Fruit fly (Drosophila melanogaster) whole organism: ENCODE measurements around the gene tow.

ENCODE experiments used
- CG8478 ChIP-seq: fragments of >200 bp; optimal IDR thresholded peaks from 2 replicates; lab custom pipeline; 2018; ENCODE audit warnings: inconsistent platforms
- Dll ChIP-seq: fragments of >200 bp; optimal IDR thresholded peaks from 2 replicates; lab custom pipeline; 2017
- EcR ChIP-seq, 2 experiments: fragments of >200 bp; optimal IDR thresholded peaks; 2 replicates each; lab custom pipeline; 2017; ENCODE audit warnings: missing biosample characterization in 2 of 2, missing genetic modification characterization in 2 of 2, missing genetic modification reagents in 2 of 2
- pan ChIP-seq: fragments of >200 bp; optimal IDR thresholded peaks from 2 replicates; lab custom pipeline; 2017
- psq ChIP-seq: fragments of >200 bp; optimal IDR thresholded peaks from 2 replicates; lab custom pipeline; 2017
- usp ChIP-seq: fragments of >200 bp; optimal IDR thresholded peaks from 2 replicates; lab custom pipeline; 2017; ENCODE audit warnings: missing biosample characterization, missing genetic modification characterization, mixed read lengths

tow gene

DNA sequence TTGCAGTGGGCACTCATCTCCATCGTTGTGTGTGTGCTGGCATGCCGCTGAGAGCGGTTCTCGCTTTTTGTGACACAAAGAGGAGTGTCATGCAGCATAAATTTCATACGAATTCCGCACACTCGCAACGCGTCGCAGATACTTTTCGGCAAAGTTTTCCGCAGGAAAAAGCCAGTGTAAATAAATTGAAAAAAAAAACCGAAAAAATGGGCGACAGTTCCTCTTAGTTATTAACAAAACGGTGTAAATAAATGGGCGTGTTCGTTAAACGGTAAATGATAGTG is at the start of gene tow:
Gene tow (plus strand): TSS at position 26 of the 284 bp plus-strand sequence.
- no peak for TF ChIP-seq psq (lab: Kevin White, UChicago)
- no peak for TF ChIP-seq EcR (GFP tag; optimal IDR thresholded peaks at IDR 0.05; lab: Kevin White, UChicago)
- no peak for TF ChIP-seq usp (GFP tag; lab: Kevin White, UChicago)
- TF ChIP-seq Dll (lab: Kevin White, UChicago): no peak
- TF ChIP-seq pan (lab: Kevin White, UChicago): no peak
- no peak for TF ChIP-seq CG8478 (lab: Kevin White, UChicago)

DNA sequence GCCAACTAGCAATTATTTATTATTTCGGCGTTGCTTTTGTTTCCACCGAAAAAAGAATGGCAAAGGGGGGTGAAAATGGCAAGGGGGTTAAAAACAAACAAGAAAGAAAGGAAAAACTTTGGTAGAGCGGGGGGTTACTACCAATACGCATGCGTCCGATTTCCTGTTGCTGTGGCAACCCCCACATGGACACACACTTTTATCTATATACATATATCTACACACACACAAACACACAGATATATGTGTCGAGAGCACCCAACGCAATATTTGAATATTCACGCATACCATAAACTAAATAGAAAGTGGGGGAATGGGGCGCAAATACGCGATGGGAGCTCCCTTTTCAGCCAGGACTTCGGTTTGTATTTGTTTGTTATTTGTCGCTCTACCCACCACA is 43.4 kb upstream of the tow start:
- TF ChIP-seq CG8478 (lab: Kevin White, UChicago) (no peak), EcR (GFP tag; optimal IDR thresholded peaks at IDR 0.05; lab: Kevin White, UChicago) (no peak), usp (GFP tag; lab: Kevin White, UChicago) (no peak)

DNA sequence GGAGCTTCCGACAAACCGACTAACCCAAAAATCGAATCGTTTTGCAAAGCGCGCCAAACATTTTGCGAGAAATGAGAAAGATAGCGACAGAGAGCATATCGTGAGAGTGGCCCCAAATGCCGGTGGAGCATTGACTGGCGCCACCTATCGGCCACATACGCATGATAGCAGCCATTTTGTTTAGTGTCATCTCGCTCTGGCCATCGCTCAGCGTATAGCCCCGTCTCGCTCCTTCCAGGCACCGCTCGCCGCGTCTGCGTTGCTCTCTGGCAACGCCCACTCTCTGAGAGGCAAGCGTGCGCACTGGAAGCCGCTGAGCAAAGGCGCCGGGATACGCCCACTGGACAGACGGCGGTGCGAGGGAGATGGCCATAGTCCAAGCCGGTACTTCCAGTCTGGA is 38.7 kb upstream of the tow start:
- peak; percentile 78 for TF ChIP-seq CG8478 (lab: Kevin White, UChicago)
- TF ChIP-seq pan (lab: Kevin White, UChicago): no peak
- peak; percentile 92 for TF ChIP-seq Dll (lab: Kevin White, UChicago)

DNA sequence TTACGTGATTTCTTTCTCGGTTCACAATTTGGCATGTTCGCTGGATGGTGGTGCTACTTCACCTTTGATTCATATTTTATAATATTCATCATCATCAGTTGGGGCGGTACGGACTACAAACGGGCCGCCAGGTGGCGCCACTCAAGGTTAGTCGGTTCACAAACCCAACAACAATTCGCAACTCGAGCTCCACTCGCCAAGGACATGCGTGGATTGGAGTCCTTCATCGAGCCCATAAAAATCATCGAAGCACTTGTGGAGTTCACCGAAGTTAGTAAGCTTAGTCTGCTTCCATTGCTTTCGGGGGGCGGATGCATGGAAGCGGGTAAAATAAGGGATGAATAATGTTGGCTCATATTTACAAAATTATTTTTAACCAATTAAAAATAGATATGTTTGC is 35.9 kb upstream of the tow start:
- TF ChIP-seq Dll (lab: Kevin White, UChicago) (no peak), psq (lab: Kevin White, UChicago) (no peak), CG8478 (lab: Kevin White, UChicago) (no peak), pan (lab: Kevin White, UChicago) (no peak), EcR (GFP tag; optimal IDR thresholded peaks at IDR 0.05; lab: Kevin White, UChicago) (no peak), usp (GFP tag; lab: Kevin White, UChicago) (no peak)

DNA sequence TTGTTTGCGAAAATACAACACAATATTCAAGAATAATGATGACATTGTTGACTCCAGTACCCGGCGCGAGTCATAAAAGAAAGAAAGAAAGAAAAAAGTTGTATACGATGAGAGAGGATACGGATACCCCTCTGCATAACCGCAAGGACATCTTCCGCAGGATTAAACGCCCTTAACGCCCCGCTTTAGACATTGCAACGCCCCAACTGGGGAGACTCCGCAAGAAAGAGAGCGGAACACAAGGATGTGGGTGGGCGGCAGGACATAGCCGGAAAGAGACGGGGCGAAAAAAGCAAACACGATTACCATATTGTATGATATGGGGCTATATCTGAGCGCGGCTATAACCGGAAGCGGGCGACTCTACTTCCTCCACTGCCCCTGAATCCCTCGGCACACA is 31.4 kb upstream of the tow start:
- TF ChIP-seq EcR (GFP tag; optimal IDR thresholded peaks at IDR 0.05; lab: Kevin White, UChicago): no peak
- TF ChIP-seq CG8478 (lab: Kevin White, UChicago): no peak
- TF ChIP-seq usp (GFP tag; lab: Kevin White, UChicago): no peak
- no peak for TF ChIP-seq pan (lab: Kevin White, UChicago)
- no peak for TF ChIP-seq Dll (lab: Kevin White, UChicago)
- no peak for TF ChIP-seq psq (lab: Kevin White, UChicago)

DNA sequence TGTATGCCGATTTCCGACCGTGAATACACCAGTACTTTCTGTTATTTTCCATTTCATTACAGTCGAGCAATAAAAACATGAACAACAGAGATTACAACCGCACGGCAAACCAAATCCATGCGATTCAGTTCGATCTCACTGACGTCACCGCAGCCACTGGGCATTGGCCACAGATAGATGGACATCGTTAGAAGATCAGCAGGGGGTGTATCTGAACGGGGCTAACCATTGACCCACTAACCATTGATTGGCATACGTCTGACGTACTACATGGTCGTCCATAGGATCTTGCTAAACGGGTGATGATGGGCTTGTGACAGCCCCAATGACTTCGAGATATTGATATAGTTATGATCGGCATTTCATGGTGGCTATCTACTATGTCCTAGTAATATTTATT is 28.8 kb upstream of the tow start:
- TF ChIP-seq psq (lab: Kevin White, UChicago) (no peak), usp (GFP tag; lab: Kevin White, UChicago) (no peak), pan (lab: Kevin White, UChicago) (no peak), Dll (lab: Kevin White, UChicago) (no peak), EcR (GFP tag; optimal IDR thresholded peaks at IDR 0.05; lab: Kevin White, UChicago) (no peak), CG8478 (lab: Kevin White, UChicago) (no peak)

DNA sequence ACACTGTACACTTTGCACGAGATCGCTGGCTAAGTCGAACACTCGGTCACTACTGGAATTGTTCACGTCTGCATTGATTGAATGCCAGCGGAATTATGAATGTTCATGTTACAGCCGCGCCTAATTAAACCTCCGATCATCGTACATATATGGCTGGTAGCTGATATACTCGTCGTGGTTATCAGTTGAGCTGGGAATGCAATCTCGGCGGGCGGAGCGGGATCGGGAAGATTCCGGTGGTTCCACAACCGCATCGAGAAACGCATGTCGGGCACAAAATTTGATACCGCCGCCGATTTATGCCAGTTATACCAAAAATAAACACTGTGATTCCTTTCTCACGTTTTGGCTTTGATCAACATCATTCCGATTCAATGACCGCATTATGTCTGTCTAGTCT is 27.9 kb upstream of the tow start, which contains the start of gene Prat2:
Gene Prat2 (minus strand): TSS at position 101 of the 400 bp plus-strand sequence.
- TF ChIP-seq pan (lab: Kevin White, UChicago) (no peak), usp (GFP tag; lab: Kevin White, UChicago) (no peak), Dll (lab: Kevin White, UChicago) (no peak), EcR (GFP tag; optimal IDR thresholded peaks at IDR 0.05; lab: Kevin White, UChicago) (no peak), psq (lab: Kevin White, UChicago) (no peak), CG8478 (lab: Kevin White, UChicago) (no peak)

DNA sequence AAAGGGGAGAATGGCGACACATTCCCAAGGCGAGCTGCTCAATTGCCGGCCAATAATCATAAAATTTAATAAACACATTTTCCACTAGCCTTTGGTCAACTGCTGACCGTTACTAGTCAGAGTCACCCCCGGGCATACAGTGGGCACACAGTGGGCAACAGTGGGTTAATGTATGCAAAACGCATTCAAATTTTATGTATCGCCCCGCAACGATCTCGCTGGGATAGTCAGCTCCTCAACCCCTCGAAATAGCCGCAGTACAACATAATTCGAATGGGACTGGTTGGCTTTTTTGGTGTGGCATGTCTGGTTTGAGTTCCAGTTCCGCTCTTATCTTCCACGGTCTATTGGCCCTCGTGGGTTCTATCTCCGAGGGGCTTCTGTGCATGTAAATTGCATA is 23.4 kb upstream of the tow start:
- TF ChIP-seq EcR (GFP tag; optimal IDR thresholded peaks at IDR 0.05; lab: Kevin White, UChicago) (no peak), usp (GFP tag; lab: Kevin White, UChicago) (no peak), pan (lab: Kevin White, UChicago) (no peak), Dll (lab: Kevin White, UChicago) (no peak), CG8478 (lab: Kevin White, UChicago) (no peak), psq (lab: Kevin White, UChicago) (no peak)

DNA sequence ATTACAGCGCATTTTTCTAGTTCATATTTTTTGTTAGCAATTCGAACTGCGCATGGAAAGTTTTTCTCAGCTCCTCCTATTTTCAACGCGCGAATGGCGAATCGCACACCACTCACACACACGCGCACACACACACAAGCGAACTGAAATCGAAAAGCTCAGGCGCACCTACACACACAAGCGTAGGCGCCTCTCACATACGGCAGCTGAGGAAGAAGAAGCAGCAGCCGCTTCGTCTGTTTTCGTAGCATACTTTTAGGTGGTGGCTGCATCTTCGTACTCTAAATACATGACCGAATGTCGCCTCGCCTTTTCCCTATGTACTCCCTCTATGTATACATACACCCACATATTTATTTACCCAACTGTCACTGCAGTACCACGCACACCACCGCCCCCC is 16.8 kb upstream of the tow start:
- no peak for TF ChIP-seq psq (lab: Kevin White, UChicago)
- TF ChIP-seq EcR (GFP tag; optimal IDR thresholded peaks at IDR 0.05; lab: Kevin White, UChicago): no peak
- TF ChIP-seq pan (lab: Kevin White, UChicago): no peak
- TF ChIP-seq CG8478 (lab: Kevin White, UChicago): no peak
- no peak for TF ChIP-seq usp (GFP tag; lab: Kevin White, UChicago)
- TF ChIP-seq Dll (lab: Kevin White, UChicago): no peak

DNA sequence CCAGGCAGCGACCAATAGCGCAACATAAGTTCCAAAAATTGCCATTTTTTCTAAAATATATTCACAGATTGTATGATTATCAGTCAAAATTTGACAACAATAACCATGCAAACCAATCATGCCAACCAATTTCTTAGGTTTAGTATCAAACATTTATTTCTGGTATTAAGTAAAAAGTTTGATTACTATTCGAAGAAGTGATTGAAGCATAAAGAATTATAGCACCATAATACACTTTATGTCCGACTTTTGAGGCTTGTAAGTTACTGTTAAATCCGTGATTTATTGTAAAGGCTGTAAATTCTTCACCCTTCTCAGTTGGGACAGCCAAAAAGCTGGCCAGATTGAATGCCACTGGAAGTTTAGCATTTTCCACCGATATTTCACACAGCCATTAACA is 10.8 kb upstream of the tow start, which contains the start of gene CG45413:
Gene CG45413 (minus strand): TSS at position 101 of the 400 bp plus-strand sequence.
- TF ChIP-seq pan (lab: Kevin White, UChicago) (no peak), Dll (lab: Kevin White, UChicago) (no peak), usp (GFP tag; lab: Kevin White, UChicago) (no peak), psq (lab: Kevin White, UChicago) (no peak)

DNA sequence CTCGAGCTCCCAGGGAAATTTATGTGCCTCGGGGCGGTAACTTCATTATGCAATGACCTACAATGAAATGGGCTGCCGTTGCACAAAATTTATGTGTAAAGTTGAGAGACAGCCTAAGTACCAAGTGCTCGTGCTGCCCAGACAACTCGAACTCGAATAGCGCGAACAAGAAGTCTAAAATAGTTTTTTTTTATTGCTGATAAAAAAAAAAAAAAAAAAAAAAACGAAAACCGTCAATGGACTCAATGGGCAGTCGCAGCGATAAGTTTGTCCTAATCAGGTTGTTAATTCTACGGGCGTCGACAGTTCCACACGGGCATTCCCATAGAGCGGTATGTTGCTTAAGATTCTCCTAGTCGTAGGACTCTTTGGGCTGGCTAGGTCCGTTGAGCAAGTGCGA is 10.0 kb upstream of the tow start, which contains the start of gene CG14820:
Gene CG14820 (plus strand): TSS at position 301 of the 400 bp plus-strand sequence.
- no peak for TF ChIP-seq Dll (lab: Kevin White, UChicago)
- TF ChIP-seq CG8478 (lab: Kevin White, UChicago): no peak
- TF ChIP-seq usp (GFP tag; lab: Kevin White, UChicago): no peak
- TF ChIP-seq psq (lab: Kevin White, UChicago): no peak
- no peak for TF ChIP-seq EcR (GFP tag; optimal IDR thresholded peaks at IDR 0.05; lab: Kevin White, UChicago)
- TF ChIP-seq pan (lab: Kevin White, UChicago): no peak

DNA sequence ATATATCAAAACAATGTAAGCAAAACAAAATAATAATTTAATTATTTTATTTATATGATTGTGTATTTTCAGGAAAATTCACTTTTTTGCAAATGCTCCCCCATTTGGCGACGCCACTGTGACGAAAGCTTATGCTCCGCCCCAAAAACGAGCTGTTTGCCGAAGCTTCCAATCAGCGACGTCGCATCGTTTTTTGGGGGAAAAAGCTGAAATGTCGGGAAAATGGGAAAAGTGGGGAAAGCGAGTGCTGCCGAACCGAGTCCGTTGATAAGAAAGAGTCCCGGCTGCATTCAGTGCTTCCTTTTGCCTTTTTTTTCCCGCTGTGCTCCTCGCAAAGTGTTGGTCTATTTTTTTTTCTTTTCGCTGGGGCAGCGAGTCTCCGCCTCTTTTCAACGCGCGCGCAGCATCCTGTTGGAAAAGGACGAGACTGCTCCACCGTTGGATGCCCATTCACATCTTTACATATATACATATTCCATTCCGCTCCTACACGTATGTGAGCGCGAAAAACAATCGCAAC is 7.8 kb upstream of the tow start:
- no peak for TF ChIP-seq pan (lab: Kevin White, UChicago)
- TF ChIP-seq usp (GFP tag; lab: Kevin White, UChicago): no peak
- TF ChIP-seq Dll (lab: Kevin White, UChicago): no peak
- no peak for TF ChIP-seq psq (lab: Kevin White, UChicago)
- no peak for TF ChIP-seq CG8478 (lab: Kevin White, UChicago)
- no peak for TF ChIP-seq EcR (GFP tag; optimal IDR thresholded peaks at IDR 0.05; lab: Kevin White, UChicago)
